Fruit fly (Drosophila melanogaster) whole organism, embryonic: ENCODE results near the gene CG10943.

Experiments
- Ada2b ChIP-seq: fragments of 200-800 bp; sonication (Bioruptor generic); IDR thresholded peaks from 2 replicates; pipeline ENCODE4 v1.3.6; 2022; ENCODE audit warnings: missing biosample characterization, missing genetic modification characterization
- CG10543 ChIP-seq: fragments of 200-800 bp; sonication (Bioruptor generic); optimal IDR thresholded peaks from 3 replicates; lab custom pipeline; 2017; ENCODE audit warnings: missing biosample characterization, mild to moderate bottlenecking, missing genetic modification characterization, moderate library complexity
- CG10654 ChIP-seq: fragments of 200-800 bp; sonication (Bioruptor generic); optimal IDR thresholded peaks from 2 replicates; lab custom pipeline; 2016; ENCODE audit warnings: missing biosample characterization, missing genetic modification characterization
- CG12104 ChIP-seq: fragments of 200-800 bp; sonication (Bioruptor generic); optimal IDR thresholded peaks from 3 replicates; lab custom pipeline; 2016; ENCODE audit warnings: missing biosample characterization, missing genetic modification characterization
- CG12659 ChIP-seq: fragments of 200-800 bp; sonication (Bioruptor generic); optimal IDR thresholded peaks from 3 replicates; lab custom pipeline; 2017; ENCODE audit warnings: mild to moderate bottlenecking, missing biosample characterization, missing genetic modification reagents, missing genetic modification characterization
- CG13123 ChIP-seq: fragments of 200-800 bp; sonication (Bioruptor generic); optimal IDR thresholded peaks from 2 replicates; lab custom pipeline; 2016; ENCODE audit warnings: missing biosample characterization, missing genetic modification characterization
- CG13296 ChIP-seq: fragments of 200-800 bp; sonication (Bioruptor generic); optimal IDR thresholded peaks from 3 replicates; lab custom pipeline; 2018; ENCODE audit warnings: missing biosample characterization, mild to moderate bottlenecking, missing genetic modification characterization
- CG16863 ChIP-seq: fragments of 200-800 bp; sonication (Bioruptor generic); optimal IDR thresholded peaks from 3 replicates; lab custom pipeline; 2016; ENCODE audit warnings: missing biosample characterization, missing genetic modification characterization
- CG17186 ChIP-seq: fragments of 200-800 bp; sonication (Bioruptor generic); optimal IDR thresholded peaks from 3 replicates; lab custom pipeline; 2017; ENCODE audit warnings: missing biosample characterization, missing genetic modification reagents, missing genetic modification characterization
- CG17328 ChIP-seq: fragments of 200-800 bp; sonication (Bioruptor generic); IDR thresholded peaks from 2 replicates; pipeline ENCODE4 v1.3.6; 2022; ENCODE audit warnings: missing biosample characterization, missing genetic modification characterization
- CG17359 ChIP-seq: fragments of 200-800 bp; sonication (Bioruptor generic); optimal IDR thresholded peaks from 3 replicates; lab custom pipeline; 2018; ENCODE audit warnings: missing biosample characterization, mild to moderate bottlenecking, missing genetic modification characterization, moderate library complexity
- CG17568 ChIP-seq: fragments of 200-800 bp; sonication (Bioruptor generic); optimal IDR thresholded peaks from 2 replicates; lab custom pipeline; 2018; ENCODE audit warnings: missing biosample characterization, mild to moderate bottlenecking, missing genetic modification characterization, moderate library complexity
- CG2129 ChIP-seq: fragments of 200-800 bp; sonication (Bioruptor generic); IDR thresholded peaks from 2 replicates; pipeline ENCODE4 v1.3.6; 2022; ENCODE audit warnings: missing biosample characterization, missing genetic modification characterization; ENCODE audit not compliant: partially characterized antibody
- CG2875 ChIP-seq: fragments of 200-800 bp; sonication (Bioruptor generic); optimal IDR thresholded peaks from 2 replicates; lab custom pipeline; 2017; ENCODE audit warnings: missing biosample characterization, mild to moderate bottlenecking, missing genetic modification characterization, missing genetic modification reagents
- CG34224 ChIP-seq: fragments of 200-800 bp; sonication (Bioruptor generic); IDR thresholded peaks from 3 replicates; pipeline ENCODE4 v1.3.6; 2022; ENCODE audit warnings: missing biosample characterization, missing genetic modification characterization; ENCODE audit not compliant: partially characterized antibody
- CG5953 ChIP-seq: fragments of 200-800 bp; sonication (Bioruptor generic); IDR thresholded peaks from 2 replicates; pipeline ENCODE4 v1.3.6; 2022; ENCODE audit warnings: missing biosample characterization, missing genetic modification characterization
- CG6175 ChIP-seq: fragments of 200-800 bp; sonication (Bioruptor generic); IDR thresholded peaks from 3 replicates; pipeline ENCODE4 v1.3.6; 2022; ENCODE audit warnings: missing biosample characterization, missing genetic modification characterization
- CG7786 ChIP-seq: fragments of 200-800 bp; sonication (Bioruptor generic); optimal IDR thresholded peaks from 2 replicates; lab custom pipeline; 2016; ENCODE audit warnings: missing biosample characterization, missing genetic modification characterization
- CG7839 ChIP-seq: fragments of 200-800 bp; sonication (Bioruptor generic); optimal IDR thresholded peaks from 3 replicates; lab custom pipeline; 2018; ENCODE audit warnings: missing biosample characterization, mild to moderate bottlenecking, missing genetic modification characterization, moderate library complexity
- CG9437 ChIP-seq: fragments of 200-800 bp; sonication (Bioruptor generic); optimal IDR thresholded peaks from 2 replicates; lab custom pipeline; 2018; ENCODE audit warnings: missing biosample characterization, mild to moderate bottlenecking, missing genetic modification characterization
- Chrac-16 ChIP-seq: fragments of 200-800 bp; sonication (Bioruptor generic); optimal IDR thresholded peaks from 3 replicates; lab custom pipeline; 2016; ENCODE audit warnings: missing biosample characterization, missing genetic modification characterization
- D ChIP-seq, 2 experiments: fragments of 200-800 bp in 1 of 2; fragments of >200 bp in 1 of 2; sonication (Bioruptor generic) in 1 of 2; optimal IDR thresholded peaks; 2 replicates in 1 of 2; 3 replicates in 1 of 2; lab custom pipeline; 2017; ENCODE audit warnings: mild to moderate bottlenecking in 1 of 2, missing biosample characterization in 1 of 2, missing genetic modification characterization in 1 of 2, missing genetic modification reagents in 1 of 2
- D19A ChIP-seq: fragments of 200-800 bp; optimal IDR thresholded peaks from 3 replicates; lab custom pipeline; 2019; ENCODE audit warnings: missing biosample characterization, mild to moderate bottlenecking, missing genetic modification characterization, moderate library complexity
- Dref ChIP-seq: fragments of 200-800 bp; sonication (Bioruptor generic); IDR thresholded peaks from 2 replicates; pipeline ENCODE4 v1.3.6; 2022; ENCODE audit warnings: missing biosample characterization, missing genetic modification characterization
- E2f2 ChIP-seq: fragments of 200-800 bp; sonication (Bioruptor generic); IDR thresholded peaks from 2 replicates; pipeline ENCODE4 v1.3.6; 2022; ENCODE audit warnings: missing biosample characterization, missing genetic modification characterization
- Fer2 ChIP-seq: fragments of 200-800 bp; sonication (Bioruptor generic); optimal IDR thresholded peaks from 2 replicates; lab custom pipeline; 2018; ENCODE audit warnings: missing biosample characterization, mild to moderate bottlenecking, missing genetic modification characterization, moderate library complexity
- HLH54F ChIP-seq: fragments of 200-800 bp; sonication (Bioruptor generic); optimal IDR thresholded peaks from 3 replicates; lab custom pipeline; 2016; ENCODE audit warnings: missing biosample characterization, missing genetic modification characterization
- HmgD ChIP-seq: fragments of 200-800 bp; sonication (Bioruptor generic); optimal IDR thresholded peaks from 3 replicates; lab custom pipeline; 2016; ENCODE audit warnings: missing biosample characterization, missing genetic modification characterization
- Hr39 ChIP-seq: fragments of >200 bp; optimal IDR thresholded peaks from 2 replicates; lab custom pipeline; 2017
- MESR4 ChIP-seq: fragments of 200-800 bp; sonication (Bioruptor generic); optimal IDR thresholded peaks from 2 replicates; lab custom pipeline; 2018; ENCODE audit warnings: missing biosample characterization, mild to moderate bottlenecking, missing genetic modification characterization, moderate library complexity
- Meics ChIP-seq: fragments of 200-800 bp; sonication (Bioruptor generic); optimal IDR thresholded peaks from 2 replicates; lab custom pipeline; 2017; ENCODE audit warnings: missing biosample characterization, mild to moderate bottlenecking, missing genetic modification characterization
- NFAT ChIP-seq: fragments of 200-800 bp; sonication (Bioruptor generic); IDR thresholded peaks from 2 replicates; pipeline ENCODE4 v1.3.6; 2022; ENCODE audit warnings: missing biosample characterization, missing genetic modification characterization
- Nf-YB ChIP-seq: fragments of 200-800 bp; sonication (Bioruptor generic); optimal IDR thresholded peaks from 3 replicates; lab custom pipeline; 2019; ENCODE audit warnings: missing biosample characterization, mild to moderate bottlenecking, missing genetic modification characterization, moderate library complexity
- Ptx1 ChIP-seq: fragments of 200-800 bp; sonication (Bioruptor generic); IDR thresholded peaks from 2 replicates; pipeline ENCODE4 v1.3.6; 2022; ENCODE audit warnings: missing biosample characterization, missing genetic modification characterization
- Trl ChIP-seq, 3 experiments: fragments of >200 bp in 2 of 3; fragments of 200-800 bp in 1 of 3; sonication (Bioruptor generic) in 1 of 3; optimal IDR thresholded peaks; 2 replicates in 1 of 3; 3 replicates in 2 of 3; lab custom pipeline; 2016 to 2017; ENCODE audit warnings: missing biosample characterization in 1 of 3, missing genetic modification characterization in 1 of 3
- Usf ChIP-seq: fragments of 200-800 bp; sonication (Bioruptor generic); optimal IDR thresholded peaks from 2 replicates; lab custom pipeline; 2017; ENCODE audit warnings: missing genotype, missing biosample characterization, missing genetic modification characterization
- ash1 ChIP-seq: fragments of 200-800 bp; sonication (Bioruptor generic); optimal IDR thresholded peaks from 2 replicates; lab custom pipeline; 2018; ENCODE audit warnings: missing biosample characterization, mild to moderate bottlenecking, missing genetic modification characterization
- bab2 ChIP-seq: fragments of 200-800 bp; sonication (Bioruptor generic); optimal IDR thresholded peaks from 2 replicates; lab custom pipeline; 2016; ENCODE audit warnings: missing biosample characterization, missing genetic modification characterization
- cg ChIP-seq: fragments of 200-800 bp; sonication (Bioruptor generic); optimal IDR thresholded peaks from 3 replicates; lab custom pipeline; 2019; ENCODE audit warnings: missing biosample characterization, mild to moderate bottlenecking, missing genetic modification characterization, moderate library complexity
- danr ChIP-seq: fragments of 200-800 bp; sonication (Bioruptor generic); IDR thresholded peaks from 2 replicates; pipeline ENCODE4 v1.3.6; 2022; ENCODE audit warnings: missing biosample characterization, missing genetic modification characterization
- dmrt11E ChIP-seq: fragments of 200-800 bp; sonication (Bioruptor generic); optimal IDR thresholded peaks from 3 replicates; lab custom pipeline; 2018; ENCODE audit warnings: missing biosample characterization, mild to moderate bottlenecking, missing genetic modification characterization, moderate library complexity
- dpn ChIP-seq, 2 experiments: fragments of 200-800 bp; sonication (Bioruptor generic); optimal IDR thresholded peaks; 3 replicates each; lab custom pipeline; 2016; ENCODE audit warnings: missing biosample characterization in 2 of 2, missing genetic modification characterization in 2 of 2
- dysf ChIP-seq: fragments of 200-800 bp; sonication (Bioruptor generic); IDR thresholded peaks from 3 replicates; pipeline ENCODE4 v1.3.6; 2022; ENCODE audit warnings: missing biosample characterization, missing genetic modification characterization
- emc ChIP-seq: fragments of 200-800 bp; sonication (Bioruptor generic); optimal IDR thresholded peaks from 2 replicates; lab custom pipeline; 2016; ENCODE audit warnings: missing biosample characterization, missing genetic modification characterization
- grau ChIP-seq: fragments of 200-800 bp; optimal IDR thresholded peaks from 3 replicates; lab custom pipeline; 2019; ENCODE audit warnings: missing biosample characterization, mild to moderate bottlenecking, missing genetic modification characterization, moderate library complexity
- ham ChIP-seq: fragments of 200-800 bp; sonication (Bioruptor generic); IDR thresholded peaks from 2 replicates; pipeline ENCODE4 v1.3.6; 2022; ENCODE audit warnings: missing biosample characterization, missing genetic modification characterization
- lilli ChIP-seq: fragments of 200-800 bp; sonication (Bioruptor generic); optimal IDR thresholded peaks from 3 replicates; lab custom pipeline; 2016; ENCODE audit warnings: missing biosample characterization, missing genetic modification characterization
- pho ChIP-seq: fragments of 200-800 bp; sonication (Bioruptor generic); optimal IDR thresholded peaks from 2 replicates; lab custom pipeline; 2016; ENCODE audit warnings: missing biosample characterization, missing genetic modification characterization
- sisA ChIP-seq: fragments of 200-800 bp; sonication (Bioruptor generic); IDR thresholded peaks from 2 replicates; pipeline ENCODE4 v1.3.6; 2022; ENCODE audit warnings: missing biosample characterization, missing genetic modification characterization
- toy ChIP-seq: fragments of 200-800 bp; sonication (Bioruptor generic); IDR thresholded peaks from 2 replicates; pipeline ENCODE4 v1.3.6; 2022; ENCODE audit warnings: missing biosample characterization, missing genetic modification characterization
- tx ChIP-seq: fragments of 200-800 bp; sonication (Bioruptor generic); optimal IDR thresholded peaks from 2 replicates; lab custom pipeline; 2016; ENCODE audit warnings: missing biosample characterization, missing genetic modification characterization

Gene CG10943

DNA sequence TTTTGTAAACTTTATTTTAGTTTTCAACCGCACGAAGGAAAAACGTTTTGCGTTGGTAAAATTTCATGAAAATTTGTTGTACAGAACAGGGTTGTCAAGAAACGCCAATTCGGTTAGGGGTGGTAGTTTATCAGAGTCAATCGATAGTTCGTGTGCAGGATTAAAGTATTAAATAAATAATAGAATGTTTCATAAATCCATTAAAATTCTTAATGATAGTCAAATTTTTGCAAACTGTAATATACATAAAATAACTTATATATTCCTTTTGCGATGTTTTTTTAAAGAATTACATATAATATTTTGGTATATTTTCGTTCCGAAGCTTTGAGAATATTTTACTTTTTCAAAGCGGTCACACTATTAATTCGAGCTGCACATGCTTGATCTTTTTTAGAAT is 48.8 kb downstream of the CG10943 start, which contains the start of the genes Sf3a2 and CG42588 (continued):
- TF ChIP-seq Hr39 (no peak), tx (peak; percentile 10), E2f2 (GFP tag; lab: Robert Waterston, UW) (peak; percentile 66), Trl (optimal IDR thresholded peaks at IDR 0.05; lab: Kevin White, UChicago) (no peak), Trl (GFP tag; optimal IDR thresholded peaks at IDR 0.05; lab: Kevin White, UChicago) (no peak), toy (GFP tag; lab: Robert Waterston, UW) (no peak), sisA (peak; percentile 63), CG5953 (GFP tag; lab: Robert Waterston, UW) (peak; percentile 53; the same call in 1 of the 2 replicates), CG13123 (peak; percentile 25), Nf-YB (peak; percentile 2), CG10654 (GFP tag; lab: Kevin White, UChicago) (peak; percentile 51), CG17568 (no peak), Chrac-16 (peak; percentile 73), danr (peak; percentile 34; the same call in 1 of the 2 replicates), D19A (tag; lab: Kevin White, UChicago) (peak; percentile 36), CG12659 (GFP tag; lab: Kevin White, UChicago) (peak; percentile 74), CG2129 (GFP tag; lab: Robert Waterston, UW) (peak; percentile 50), D (optimal IDR thresholded peaks at IDR 0.05; lab: Kevin White, UChicago) (no peak), D (GFP tag; optimal IDR thresholded peaks at IDR 0.05; lab: Kevin White, UChicago) (no peak), CG34224 (peak; percentile 74), ash1 (no peak), CG7786 (GFP tag; lab: Kevin White, UChicago) (peak; percentile 2), Ada2b (GFP tag; lab: Robert Waterston, UW) (peak; percentile 58), NFAT (peak; percentile 85), dpn (GFP tag; optimal IDR thresholded peaks at IDR 0.05; lab: Kevin White, UChicago) (peak; percentile 46 to 77), Usf (no peak), cg (no peak), Dref (GFP tag; lab: Robert Waterston, UW) (peak; percentile 61), HLH54F (GFP tag; lab: Kevin White, UChicago) (peak; percentile 42), dmrt11E (tag; lab: Kevin White, UChicago) (peak; percentile 71), lilli (GFP tag; lab: Kevin White, UChicago) (peak; percentile 80), Fer2 (peak; percentile 41), CG17359 (tag; lab: Kevin White, UChicago) (peak; percentile 48), CG17328 (GFP tag; lab: Robert Waterston, UW) (peak; percentile 44; the same call in 1 of the 2 replicates), Ptx1 (peak; percentile 85), MESR4 (no peak), CG16863 (GFP tag; lab: Kevin White, UChicago) (no peak), bab2 (GFP tag; lab: Kevin White, UChicago) (peak; percentile 49), CG7839 (no peak), CG10543 (GFP tag; lab: Kevin White, UChicago) (no peak), CG12104 (GFP tag; lab: Kevin White, UChicago) (no peak), emc (GFP tag; lab: Kevin White, UChicago) (no peak), CG2875 (GFP tag; lab: Kevin White, UChicago) (no peak), dysf (peak; percentile 67; the same call in 2 of the 3 replicates), ham (GFP tag; lab: Robert Waterston, UW) (no peak), Meics (GFP tag; lab: Kevin White, UChicago) (peak; percentile 49), HmgD (GFP tag; lab: Kevin White, UChicago) (no peak), CG9437 (peak; percentile 7), grau (peak; percentile 76), CG13296 (peak; percentile 32), pho (GFP tag; lab: Kevin White, UChicago) (peak; percentile 64), CG17186 (GFP tag; lab: Kevin White, UChicago) (peak; percentile 26), CG6175 (no peak)
